Worm (Caenorhabditis elegans): ENCODE measurements around the gene apb-1.
"Not testable (repeated sequence)": the region's sequence is repeated elsewhere in the genome, so short reads cannot be mapped to it uniquely, and the experiment has no call there.

Gene apb-1

ce11 chrIII:2596984-2597454 lies at the start of gene apb-1:
TSS of gene apb-1 (minus strand) at chrIII:2597034.
- no peak for TF ChIP-seq unc-62 (GFP tag; optimal IDR thresholded peaks at IDR 0.05)

- TF ChIP-seq unc-62 (GFP tag; optimal IDR thresholded peaks at IDR 0.05), result no peak
Measured at ce11 chrIII:2641659-2642058, 44.8 kb upstream of the apb-1 start.

- no peak for TF ChIP-seq unc-62 (GFP tag; optimal IDR thresholded peaks at IDR 0.05)
Measured at ce11 chrIII:2636137-2636536, 39.3 kb upstream of the apb-1 start, which contains the start of gene zmp-2. TSS of gene zmp-2 (plus strand) at chrIII:2636383.

- no peak for TF ChIP-seq unc-62 (GFP tag; optimal IDR thresholded peaks at IDR 0.05)
Measured at ce11 chrIII:2634577-2634976, 37.7 kb upstream of the apb-1 start.

- TF ChIP-seq unc-62 (GFP tag; optimal IDR thresholded peaks at IDR 0.05), result no peak
Measured at ce11 chrIII:2632819-2633398, 36.1 kb upstream of the apb-1 start.

ce11 chrIII:2628690-2629089 lies 31.9 kb upstream of the apb-1 start, which contains the start of gene acbp-8:
TSS of gene acbp-8 (plus strand) at chrIII:2629013.
- TF ChIP-seq unc-62 (GFP tag; optimal IDR thresholded peaks at IDR 0.05), result no peak

- no peak for TF ChIP-seq unc-62 (GFP tag; optimal IDR thresholded peaks at IDR 0.05)
Measured at ce11 chrIII:2622870-2623269, 26.0 kb upstream of the apb-1 start, which contains the start of gene Y71H2B.2. TSS of gene Y71H2B.2 (plus strand) at chrIII:2623170.

- no peak for TF ChIP-seq unc-62 (GFP tag; optimal IDR thresholded peaks at IDR 0.05)
Measured at ce11 chrIII:2619559-2619958, 22.7 kb upstream of the apb-1 start, which contains the start of gene ppfr-4. TSS of gene ppfr-4 (plus strand) at chrIII:2619936.

ce11 chrIII:2618663-2619062 lies 21.8 kb upstream of the apb-1 start, which contains the start of gene Y71H2B.4:
TSS of gene Y71H2B.4 (plus strand) at chrIII:2618963.
- TF ChIP-seq unc-62 (GFP tag; optimal IDR thresholded peaks at IDR 0.05), result no peak

- TF ChIP-seq unc-62 (GFP tag; optimal IDR thresholded peaks at IDR 0.05), result no peak
Measured at ce11 chrIII:2616212-2616611, 19.4 kb upstream of the apb-1 start.

ce11 chrIII:2607717-2608116 lies 10.9 kb upstream of the apb-1 start, which contains the start of gene Y71H2B.5:
TSS of gene Y71H2B.5 (plus strand) at chrIII:2608017.
- TF ChIP-seq unc-62 (GFP tag; optimal IDR thresholded peaks at IDR 0.05), result not testable (repeated sequence)

ce11 chrIII:2603671-2604070 lies 6.8 kb upstream of the apb-1 start, which contains the start of gene Y71H2B.11:
TSS of gene Y71H2B.11 (plus strand) at chrIII:2603971.
- no peak for TF ChIP-seq unc-62 (GFP tag; optimal IDR thresholded peaks at IDR 0.05)

- no peak for TF ChIP-seq unc-62 (GFP tag; optimal IDR thresholded peaks at IDR 0.05)
Measured at ce11 chrIII:2598491-2599065, 1.7 kb upstream of the apb-1 start.

- no peak for TF ChIP-seq unc-62 (GFP tag; optimal IDR thresholded peaks at IDR 0.05)
Measured at ce11 chrIII:2597753-2598152, 919 bp upstream of the apb-1 start, which contains the start of gene mdt-19. TSS of gene mdt-19 (plus strand) at chrIII:2598053.

- no peak for TF ChIP-seq unc-62 (GFP tag; optimal IDR thresholded peaks at IDR 0.05)
Measured at ce11 chrIII:2586193-2586592, 10.6 kb downstream of the apb-1 start, which contains the start of gene gpa-17. TSS of gene gpa-17 (plus strand) at chrIII:2586555.

ce11 chrIII:2578993-2579392 lies 17.8 kb downstream of the apb-1 start, which contains the start of gene Y71H2B.8:
TSS of gene Y71H2B.8 (plus strand) at chrIII:2579293.
- no peak for TF ChIP-seq unc-62 (GFP tag; optimal IDR thresholded peaks at IDR 0.05)

- no peak for TF ChIP-seq unc-62 (GFP tag; optimal IDR thresholded peaks at IDR 0.05)
Measured at ce11 chrIII:2578563-2578962, 18.3 kb downstream of the apb-1 start.
